Fruit fly (Drosophila melanogaster) whole organism, prepupa: Measurements from ENCODE around the gene defl.

Experiments used
- CG10669 ChIP-seq: fragments of 200-800 bp; sonication (Bioruptor generic); optimal IDR thresholded peaks from 3 replicates; lab custom pipeline; 2018; ENCODE audit warnings: missing biosample characterization, mild to moderate bottlenecking, missing genetic modification characterization, moderate library complexity
- CG11762 ChIP-seq: fragments of 200-800 bp; sonication (Bioruptor generic); optimal IDR thresholded peaks from 3 replicates; lab custom pipeline; 2016; ENCODE audit warnings: missing biosample characterization, missing genetic modification characterization; ENCODE audit not compliant: insufficient read depth
- CG11902 ChIP-seq: fragments of 200-800 bp; sonication (Bioruptor generic); optimal IDR thresholded peaks from 3 replicates; lab custom pipeline; 2016; ENCODE audit warnings: missing biosample characterization, missing genetic modification characterization
- CG1621 ChIP-seq: fragments of 200-800 bp; sonication (Bioruptor generic); optimal IDR thresholded peaks from 3 replicates; lab custom pipeline; 2018; ENCODE audit warnings: missing biosample characterization, mild to moderate bottlenecking, missing genetic modification characterization
- CG16779 ChIP-seq: fragments of 200-800 bp; sonication (Bioruptor generic); optimal IDR thresholded peaks from 3 replicates; lab custom pipeline; 2017; ENCODE audit warnings: missing biosample characterization, mild to moderate bottlenecking, missing genetic modification characterization
- CG3032 ChIP-seq: fragments of 200-800 bp; optimal IDR thresholded peaks from 2 replicates; lab custom pipeline; 2019; ENCODE audit warnings: missing biosample characterization, mild to moderate bottlenecking, missing genetic modification characterization, moderate library complexity
- CG31627 ChIP-seq: fragments of 200-800 bp; sonication (Bioruptor generic); optimal IDR thresholded peaks from 3 replicates; lab custom pipeline; 2016; ENCODE audit warnings: missing biosample characterization, missing genetic modification characterization
- CG34406 ChIP-seq: fragments of 200-800 bp; sonication (Bioruptor generic); optimal IDR thresholded peaks from 3 replicates; lab custom pipeline; 2016; ENCODE audit warnings: missing biosample characterization, missing genetic modification characterization
- CG3919 ChIP-seq: fragments of 200-800 bp; sonication (Bioruptor generic); optimal IDR thresholded peaks from 3 replicates; lab custom pipeline; 2016; ENCODE audit warnings: missing biosample characterization, missing genetic modification characterization
- CG4318 ChIP-seq: fragments of 200-800 bp; sonication (Bioruptor generic); optimal IDR thresholded peaks from 3 replicates; lab custom pipeline; 2017; ENCODE audit warnings: missing biosample characterization, mild to moderate bottlenecking, missing genetic modification characterization
- CG6163 ChIP-seq: fragments of 200-800 bp; sonication (Bioruptor generic); IDR thresholded peaks from 3 replicates; pipeline ENCODE4 v1.3.6; 2022; ENCODE audit warnings: missing biosample characterization, missing genetic modification characterization
- CG6276 ChIP-seq: fragments of 200-800 bp; sonication (Bioruptor generic); optimal IDR thresholded peaks from 2 replicates; lab custom pipeline; 2017; ENCODE audit warnings: missing biosample characterization, mild to moderate bottlenecking, missing genetic modification characterization
- CG6792 ChIP-seq: fragments of 200-800 bp; sonication (Bioruptor generic); optimal IDR thresholded peaks from 3 replicates; lab custom pipeline; 2016; ENCODE audit warnings: missing biosample characterization, missing genetic modification characterization
- CG6808 ChIP-seq: fragments of 200-800 bp; sonication (Bioruptor generic); optimal IDR thresholded peaks from 3 replicates; lab custom pipeline; 2017; ENCODE audit warnings: missing biosample characterization, missing genetic modification characterization, mild to moderate bottlenecking, moderate library complexity, missing genetic modification reagents
- CG8119 ChIP-seq: fragments of 200-800 bp; sonication (Bioruptor generic); IDR thresholded peaks from 3 replicates; pipeline ENCODE4 v1.3.6; 2022; ENCODE audit warnings: missing biosample characterization, missing genetic modification characterization
- CG8632 ChIP-seq: fragments of 200-800 bp; sonication (Bioruptor generic); optimal IDR thresholded peaks from 3 replicates; lab custom pipeline; 2016; ENCODE audit warnings: missing biosample characterization, missing genetic modification characterization
- CG9139 ChIP-seq: fragments of 200-800 bp; sonication (Bioruptor generic); optimal IDR thresholded peaks from 3 replicates; lab custom pipeline; 2017; ENCODE audit warnings: missing biosample characterization, mild to moderate bottlenecking, missing genetic modification characterization
- Eip75B ChIP-seq: fragments of 200-800 bp; sonication (Bioruptor generic); optimal IDR thresholded peaks from 3 replicates; lab custom pipeline; 2016; ENCODE audit warnings: missing biosample characterization, missing genetic modification characterization
- Eip78C ChIP-seq: fragments of 200-800 bp; sonication (Bioruptor generic); peaks from one replicate; lab custom pipeline; 2016; ENCODE audit warnings: missing biosample characterization, missing genetic modification characterization
- Eip93F ChIP-seq: fragments of 200-800 bp; sonication (Bioruptor generic); optimal IDR thresholded peaks from 2 replicates; lab custom pipeline; 2016; ENCODE audit warnings: missing biosample characterization, mild to moderate bottlenecking, missing genetic modification characterization
- Ets96B ChIP-seq: fragments of 200-800 bp; optimal IDR thresholded peaks from 2 replicates; lab custom pipeline; 2019; ENCODE audit warnings: missing biosample characterization, mild to moderate bottlenecking, missing genetic modification characterization, moderate library complexity
- Gug ChIP-seq: fragments of 200-800 bp; sonication (Bioruptor generic); IDR thresholded peaks from 2 replicates; pipeline ENCODE4 v1.3.6; 2022; ENCODE audit warnings: missing biosample characterization, missing genetic modification characterization
- Hr38 ChIP-seq: sonication (Bioruptor generic); optimal IDR thresholded peaks from 2 replicates; lab custom pipeline; 2016; ENCODE audit warnings: missing biosample characterization, missing genetic modification characterization
- Hr39 ChIP-seq: fragments of 200-800 bp; sonication (Bioruptor generic); optimal IDR thresholded peaks from 2 replicates; lab custom pipeline; 2016; ENCODE audit warnings: missing biosample characterization, missing genetic modification characterization
- Hr4 ChIP-seq: fragments of 200-800 bp; sonication (Bioruptor generic); optimal IDR thresholded peaks from 3 replicates; lab custom pipeline; 2016; ENCODE audit warnings: missing biosample characterization, missing genetic modification characterization
- Lpt ChIP-seq: fragments of 200-800 bp; sonication (Bioruptor generic); optimal IDR thresholded peaks from 3 replicates; lab custom pipeline; 2016; ENCODE audit warnings: missing biosample characterization, missing genetic modification characterization
- Met ChIP-seq: fragments of 200-800 bp; sonication (Bioruptor generic); optimal IDR thresholded peaks from 3 replicates; lab custom pipeline; 2016; ENCODE audit warnings: missing biosample characterization, missing genetic modification characterization
- Smox ChIP-seq: fragments of 200-800 bp; sonication (Bioruptor generic); optimal IDR thresholded peaks from 3 replicates; lab custom pipeline; 2016; ENCODE audit warnings: missing biosample characterization, missing genetic modification characterization
- Sox102F ChIP-seq: fragments of 200-800 bp; sonication (Bioruptor generic); optimal IDR thresholded peaks from 2 replicates; lab custom pipeline; 2016; ENCODE audit warnings: missing biosample characterization, mild to moderate bottlenecking, missing genetic modification characterization
- Sox14 ChIP-seq: fragments of 200-800 bp; sonication (Bioruptor generic); optimal IDR thresholded peaks from 3 replicates; lab custom pipeline; 2016; ENCODE audit warnings: missing biosample characterization, missing genetic modification characterization
- Sox15 ChIP-seq: fragments of 200-800 bp; sonication (Bioruptor generic); optimal IDR thresholded peaks from 3 replicates; lab custom pipeline; 2016; ENCODE audit warnings: missing biosample characterization, missing genetic modification characterization
- acj6 ChIP-seq: fragments of 200-800 bp; sonication (Bioruptor generic); optimal IDR thresholded peaks from 3 replicates; lab custom pipeline; 2016; ENCODE audit warnings: missing biosample characterization, missing genetic modification characterization
- cyc ChIP-seq: fragments of 200-800 bp; sonication (Bioruptor generic); optimal IDR thresholded peaks from 3 replicates; lab custom pipeline; 2016; ENCODE audit warnings: missing biosample characterization, missing genetic modification characterization
- dsx ChIP-seq: fragments of 200-800 bp; optimal IDR thresholded peaks from 3 replicates; lab custom pipeline; 2019; ENCODE audit warnings: missing biosample characterization, mild to moderate bottlenecking, missing genetic modification characterization, moderate library complexity; ENCODE audit not compliant: poor library complexity, severe bottlenecking
- esn ChIP-seq: fragments of 200-800 bp; sonication (Bioruptor generic); optimal IDR thresholded peaks from 2 replicates; lab custom pipeline; 2016; ENCODE audit warnings: missing biosample characterization, mild to moderate bottlenecking, missing genetic modification characterization, moderate library complexity
- fd59A ChIP-seq: fragments of 200-800 bp; sonication (Bioruptor generic); optimal IDR thresholded peaks from 2 replicates; lab custom pipeline; 2017; ENCODE audit warnings: missing biosample characterization, mild to moderate bottlenecking, missing genetic modification characterization, missing genetic modification reagents
- fd85E ChIP-seq: fragments of 200-800 bp; sonication (Bioruptor generic); optimal IDR thresholded peaks from 3 replicates; lab custom pipeline; 2016; ENCODE audit warnings: missing biosample characterization, missing genetic modification characterization
- net ChIP-seq: fragments of 200-800 bp; sonication (Bioruptor generic); optimal IDR thresholded peaks from 3 replicates; lab custom pipeline; 2016; ENCODE audit warnings: missing biosample characterization, missing genetic modification characterization
- salr ChIP-seq, 2 experiments: fragments of 200-800 bp; sonication (Bioruptor generic); optimal IDR thresholded peaks; 3 replicates each; lab custom pipeline; 2016 to 2018; ENCODE audit warnings: missing biosample characterization in 2 of 2, missing genetic modification characterization in 2 of 2, mild to moderate bottlenecking in 1 of 2
- spab ChIP-seq: fragments of 200-800 bp; sonication (Bioruptor generic); optimal IDR thresholded peaks from 2 replicates; lab custom pipeline; 2017; ENCODE audit warnings: missing biosample characterization, mild to moderate bottlenecking, missing genetic modification characterization, missing genetic modification reagents
- ss ChIP-seq, 2 experiments: fragments of 200-800 bp; sonication (Bioruptor generic); optimal IDR thresholded peaks; 2 replicates in 1 of 2; 3 replicates in 1 of 2; lab custom pipeline; 2017 to 2018; ENCODE audit warnings: mild to moderate bottlenecking in 2 of 2, missing biosample characterization in 2 of 2, missing genetic modification characterization in 2 of 2, moderate library complexity in 1 of 2
- svp ChIP-seq: fragments of 200-800 bp; sonication (Bioruptor generic); peaks from one replicate; lab custom pipeline; 2016; ENCODE audit warnings: missing biosample characterization, missing genetic modification characterization
- topi ChIP-seq: fragments of 200-800 bp; sonication (Bioruptor generic); optimal IDR thresholded peaks from 3 replicates; lab custom pipeline; 2016; ENCODE audit warnings: missing biosample characterization, missing genetic modification characterization
- vri ChIP-seq: fragments of 200-800 bp; sonication (Bioruptor generic); optimal IDR thresholded peaks from 3 replicates; lab custom pipeline; 2016; ENCODE audit warnings: missing biosample characterization, mild to moderate bottlenecking, missing genetic modification characterization

defl gene

dm6 chr3L:9713828-9714536 lies 9.2 kb upstream of the defl start, which contains the start of gene vsg (continued):
- TF ChIP-seq Ets96B (peak; percentile 76), Eip75B (GFP tag; lab: Kevin White, UChicago) (no peak), CG34406 (GFP tag; lab: Kevin White, UChicago) (peak; percentile 76), CG31627 (GFP tag; lab: Kevin White, UChicago) (peak; percentile 71), Smox (GFP tag; lab: Kevin White, UChicago) (peak; percentile 67), Lpt (peak; percentile 52), Hr39 (GFP tag; lab: Kevin White, UChicago) (peak; percentile 54), CG10669 (peak; percentile 55), ss (GFP tag; optimal IDR thresholded peaks at IDR 0.05; lab: Kevin White, UChicago) (peak in 1 of 2 experiments; percentile 60), fd59A (GFP tag; lab: Kevin White, UChicago) (peak; percentile 48), CG3032 (tag; lab: Kevin White, UChicago) (peak; percentile 84), acj6 (GFP tag; lab: Kevin White, UChicago) (peak; percentile 82), Met (GFP tag; lab: Kevin White, UChicago) (peak; percentile 60), CG8119 (peak; percentile 82), salr (GFP tag; optimal IDR thresholded peaks at IDR 0.05; lab: Kevin White, UChicago) (peak in 1 of 2 experiments; percentile 82), CG11902 (GFP tag; lab: Kevin White, UChicago) (peak; percentile 54), Sox102F (GFP tag; lab: Kevin White, UChicago) (no peak), Sox14 (GFP tag; lab: Kevin White, UChicago) (peak; percentile 14), CG16779 (tag; lab: Kevin White, UChicago) (peak; percentile 27), Hr38 (GFP tag; lab: Kevin White, UChicago) (no peak), esn (GFP tag; lab: Kevin White, UChicago) (peak; percentile 69), CG8632 (GFP tag; lab: Kevin White, UChicago) (peak; percentile 82), CG6792 (GFP tag; lab: Kevin White, UChicago) (peak; percentile 59), CG6163 (GFP tag; lab: Robert Waterston, UW) (no peak; the same call in 2 of the 3 replicates), Sox15 (peak; percentile 73), topi (GFP tag; lab: Kevin White, UChicago) (peak; percentile 53)

- TF ChIP-seq CG11902 (GFP tag; lab: Kevin White, UChicago), result no peak
- TF ChIP-seq Sox102F (GFP tag; lab: Kevin White, UChicago), result no peak
- no peak for TF ChIP-seq Eip93F (GFP tag; lab: Kevin White, UChicago)
- TF ChIP-seq CG31627 (GFP tag; lab: Kevin White, UChicago), result no peak
- TF ChIP-seq fd85E, result no peak
- no peak for TF ChIP-seq CG11762 (GFP tag; lab: Kevin White, UChicago)
- TF ChIP-seq CG4318 (GFP tag; lab: Kevin White, UChicago), result no peak
- no peak for TF ChIP-seq Ets96B
- TF ChIP-seq Sox14 (GFP tag; lab: Kevin White, UChicago), result no peak
- TF ChIP-seq CG6808 (GFP tag; lab: Kevin White, UChicago), result no peak
- TF ChIP-seq acj6 (GFP tag; lab: Kevin White, UChicago), result no peak
- TF ChIP-seq Smox (GFP tag; lab: Kevin White, UChicago), result no peak
- peak; percentile 42 for TF ChIP-seq CG1621 (tag; lab: Kevin White, UChicago)
- TF ChIP-seq dsx, result no peak
- TF ChIP-seq CG8632 (GFP tag; lab: Kevin White, UChicago), result no peak
- TF ChIP-seq CG10669, result no peak
- TF ChIP-seq spab, result no peak
- TF ChIP-seq net (GFP tag; lab: Kevin White, UChicago), result no peak
- no peak for TF ChIP-seq esn (GFP tag; lab: Kevin White, UChicago)
- no peak for TF ChIP-seq Hr38 (GFP tag; lab: Kevin White, UChicago)
- no peak for TF ChIP-seq CG3919 (GFP tag; lab: Kevin White, UChicago)
- TF ChIP-seq CG9139, result no peak
- TF ChIP-seq Lpt, result no peak
- no peak for TF ChIP-seq CG6163 (GFP tag; lab: Robert Waterston, UW)
- no peak for TF ChIP-seq Gug (GFP tag; lab: Robert Waterston, UW)
- TF ChIP-seq CG16779 (tag; lab: Kevin White, UChicago), result no peak
- TF ChIP-seq ss (GFP tag; optimal IDR thresholded peaks at IDR 0.05; lab: Kevin White, UChicago), result peak; percentile 5 to 52
- TF ChIP-seq vri (GFP tag; lab: Kevin White, UChicago), result peak; percentile 63
- TF ChIP-seq Eip78C (GFP tag; lab: Kevin White, UChicago), result peak; percentile 62
- TF ChIP-seq salr (GFP tag; optimal IDR thresholded peaks at IDR 0.05; lab: Kevin White, UChicago), result no peak
- no peak for TF ChIP-seq CG6276
- TF ChIP-seq Hr4, result no peak
- TF ChIP-seq Met (GFP tag; lab: Kevin White, UChicago), result no peak
- TF ChIP-seq cyc (GFP tag; lab: Kevin White, UChicago), result no peak
- TF ChIP-seq svp (GFP tag; lab: Kevin White, UChicago), result no peak
- no peak for TF ChIP-seq Eip75B (GFP tag; lab: Kevin White, UChicago)
Measured at dm6 chr3L:9714537-9715144, 8.6 kb upstream of the defl start.
